Fruit fly (Drosophila melanogaster): ENCODE results near the gene MFS3.

Gene MFS3

dm6 chr2L:1185642-1186497, 42.9 kb downstream of the MFS3 start, which contains the start of gene CG5001 (continued):
- TF ChIP-seq sens-2 (GFP tag; IDR thresholded peaks at IDR 0.05) (0 out of 2 replicates have a peak, but pooled peaks have one; percentile 8), CG10274 (GFP tag; optimal IDR thresholded peaks at IDR 0.05) (peak; percentile 17), HLH4C (GFP tag; IDR thresholded peaks at IDR 0.05; ENCODE audit: partially characterized antibody) (0 out of 3 replicates have a peak, but pooled peaks have one; percentile 22), CG14710 (tag; optimal IDR thresholded peaks at IDR 0.05) (peak; percentile 76), Lhr (GFP tag; optimal IDR thresholded peaks at IDR 0.05) (peak; percentile 19), CG4617 (GFP tag; optimal IDR thresholded peaks at IDR 0.05; ENCODE audit: borderline replicate concordance) (peak; percentile 12), CG18262 (tag; optimal IDR thresholded peaks at IDR 0.05) (peak; percentile 90), pfk (GFP tag; optimal IDR thresholded peaks at IDR 0.05) (no peak), CG18619 (GFP tag; optimal IDR thresholded peaks at IDR 0.05) (peak; percentile 64), Trl (optimal IDR thresholded peaks at IDR 0.05) (peak; percentile 76 to 95), Trl (GFP tag; optimal IDR thresholded peaks at IDR 0.05) (peak; percentile 62), lov (optimal IDR thresholded peaks at IDR 0.05) (no peak), lov (GFP tag; IDR thresholded peaks at IDR 0.05) (peak; percentile 70; the same call in 1 of the 3 replicates), CG2129 (GFP tag; IDR thresholded peaks at IDR 0.05; ENCODE audit: partially characterized antibody) (no peak), NC2β (GFP tag; optimal IDR thresholded peaks at IDR 0.05) (peak; percentile 60), chif (GFP tag; optimal IDR thresholded peaks at IDR 0.05) (peak; percentile 57 to 74), Med (GFP tag) (peak; percentile 94), dpn (GFP tag; optimal IDR thresholded peaks at IDR 0.05) (peak; percentile 77 to 86), ac (GFP tag; optimal IDR thresholded peaks at IDR 0.05) (no peak), CG12236 (GFP tag; optimal IDR thresholded peaks at IDR 0.05) (peak; percentile 27), ash1 (GFP tag; optimal IDR thresholded peaks at IDR 0.05) (peak; percentile 39), Nf-YC (tag; optimal IDR thresholded peaks at IDR 0.05) (peak; percentile 82), tx (GFP tag; optimal IDR thresholded peaks at IDR 0.05) (peak; percentile 66), CG34376 (GFP tag; optimal IDR thresholded peaks at IDR 0.05) (peak; percentile 83), Atf3 (GFP tag; optimal IDR thresholded peaks at IDR 0.05) (peak; percentile 28), CG5180 (GFP tag; optimal IDR thresholded peaks at IDR 0.05) (peak; percentile 73), ap (GFP tag; IDR thresholded peaks at IDR 0.05) (peak; percentile 57), Rfx (GFP tag; IDR thresholded peaks at IDR 0.05) (peak; percentile 94), tll (GFP tag; optimal IDR thresholded peaks at IDR 0.05) (no peak), z (GFP tag; IDR thresholded peaks at IDR 0.05) (no peak), Doc3 (GFP tag; IDR thresholded peaks at IDR 0.05; ENCODE audit: partially characterized antibody) (no peak), D (optimal IDR thresholded peaks at IDR 0.05) (no peak), D (GFP tag; optimal IDR thresholded peaks at IDR 0.05) (no peak), pita (GFP tag; optimal IDR thresholded peaks at IDR 0.05) (no peak), Lim3 (GFP tag; IDR thresholded peaks at IDR 0.05) (no peak), insv (GFP tag; optimal IDR thresholded peaks at IDR 0.05) (peak in 1 of 2 experiments; percentile 7), dmrt11E (tag; optimal IDR thresholded peaks at IDR 0.05) (peak; percentile 58), schlank (tag; optimal IDR thresholded peaks at IDR 0.05) (peak; percentile 25), CG17568 (GFP tag; optimal IDR thresholded peaks at IDR 0.05) (no peak), NK7.1 (GFP tag; optimal IDR thresholded peaks at IDR 0.05) (peak; percentile 9), Fer2 (tag; optimal IDR thresholded peaks at IDR 0.05) (peak; percentile 82), Six4 (GFP tag; optimal IDR thresholded peaks at IDR 0.05) (peak; percentile 77), crp (GFP tag; optimal IDR thresholded peaks at IDR 0.05) (peak in 1 of 2 experiments; percentile 30), CG2875 (GFP tag; optimal IDR thresholded peaks at IDR 0.05) (no peak), unpg (GFP tag; optimal IDR thresholded peaks at IDR 0.05) (peak; percentile 93), Atf-2 (GFP tag; optimal IDR thresholded peaks at IDR 0.05) (peak; percentile 54), CG9609 (GFP tag; optimal IDR thresholded peaks at IDR 0.05) (peak; percentile 57), ftz-f1 (GFP tag; optimal IDR thresholded peaks at IDR 0.05) (peak; percentile 40)
